Fruit fly (Drosophila melanogaster) whole organism, embryonic: ENCODE measurements around the gene CG10194.

Experiments used
- Atf-2 ChIP-seq: fragments of 200-800 bp; sonication (Bioruptor generic); optimal IDR thresholded peaks from 2 replicates; lab custom pipeline; 2016; ENCODE audit warnings: missing biosample characterization, missing genetic modification characterization
- CG10209 ChIP-seq: fragments of 200-800 bp; sonication (Bioruptor generic); optimal IDR thresholded peaks from 3 replicates; lab custom pipeline; 2017; ENCODE audit warnings: missing biosample characterization, mild to moderate bottlenecking, missing genetic modification characterization, missing genetic modification reagents
- CG10431 ChIP-seq: fragments of 200-800 bp; sonication (Bioruptor generic); optimal IDR thresholded peaks from 3 replicates; lab custom pipeline; 2018; ENCODE audit warnings: missing biosample characterization, mild to moderate bottlenecking, missing genetic modification characterization
- CG10462 ChIP-seq: fragments of 200-800 bp; sonication (Bioruptor generic); optimal IDR thresholded peaks from 2 replicates; lab custom pipeline; 2016; ENCODE audit warnings: missing biosample characterization, missing genetic modification characterization
- CG11247 ChIP-seq: fragments of 200-800 bp; sonication (Bioruptor generic); IDR thresholded peaks from 2 replicates; pipeline ENCODE4 v1.3.6; 2022; ENCODE audit warnings: missing biosample characterization, missing genetic modification characterization
- CG13775 ChIP-seq: fragments of 200-800 bp; sonication (Bioruptor generic); optimal IDR thresholded peaks from 3 replicates; lab custom pipeline; 2017; ENCODE audit warnings: missing biosample characterization, mild to moderate bottlenecking, missing genetic modification characterization
- CG15269 ChIP-seq: fragments of 200-800 bp; sonication (Bioruptor generic); optimal IDR thresholded peaks from 2 replicates; lab custom pipeline; 2018; ENCODE audit warnings: missing biosample characterization, mild to moderate bottlenecking, missing genetic modification characterization, moderate library complexity
- CG1529 ChIP-seq: fragments of 200-800 bp; sonication (Bioruptor generic); optimal IDR thresholded peaks from 3 replicates; lab custom pipeline; 2018; ENCODE audit warnings: missing biosample characterization, missing genetic modification characterization
- CG17802 ChIP-seq: fragments of 200-800 bp; sonication (Bioruptor generic); optimal IDR thresholded peaks from 2 replicates; lab custom pipeline; 2018; ENCODE audit warnings: missing biosample characterization, mild to moderate bottlenecking, missing genetic modification characterization, moderate library complexity
- CG17829 ChIP-seq: fragments of 200-800 bp; optimal IDR thresholded peaks from 2 replicates; lab custom pipeline; 2019; ENCODE audit warnings: missing biosample characterization, mild to moderate bottlenecking, missing genetic modification characterization, moderate library complexity
- CG2129 ChIP-seq: fragments of 200-800 bp; sonication (Bioruptor generic); IDR thresholded peaks from 2 replicates; pipeline ENCODE4 v1.3.6; 2022; ENCODE audit warnings: missing biosample characterization, missing genetic modification characterization; ENCODE audit not compliant: partially characterized antibody
- CG2202 ChIP-seq: fragments of 200-800 bp; sonication (Bioruptor generic); optimal IDR thresholded peaks from 2 replicates; lab custom pipeline; 2018; ENCODE audit warnings: missing biosample characterization, mild to moderate bottlenecking, missing genetic modification characterization
- CG31441 ChIP-seq: fragments of 200-800 bp; sonication (Bioruptor generic); IDR thresholded peaks from 2 replicates; pipeline ENCODE4 v1.3.6; 2022; ENCODE audit warnings: missing biosample characterization, missing genetic modification characterization
- CG6254 ChIP-seq: fragments of 200-800 bp; sonication (Bioruptor generic); optimal IDR thresholded peaks from 3 replicates; lab custom pipeline; 2017; ENCODE audit warnings: mild to moderate bottlenecking, missing biosample characterization, missing genetic modification reagents, missing genetic modification characterization
- CG6765 ChIP-seq: fragments of 200-800 bp; sonication (Bioruptor generic); optimal IDR thresholded peaks from 3 replicates; lab custom pipeline; 2017; ENCODE audit warnings: missing biosample characterization, mild to moderate bottlenecking, missing genetic modification characterization
- CG7786 ChIP-seq: fragments of 200-800 bp; sonication (Bioruptor generic); optimal IDR thresholded peaks from 2 replicates; lab custom pipeline; 2016; ENCODE audit warnings: missing biosample characterization, missing genetic modification characterization
- CG8924 ChIP-seq: fragments of 200-800 bp; optimal IDR thresholded peaks from 3 replicates; lab custom pipeline; 2019; ENCODE audit warnings: missing biosample characterization, mild to moderate bottlenecking, missing genetic modification characterization, moderate library complexity
- CG8944 ChIP-seq: fragments of 200-800 bp; sonication (Bioruptor generic); optimal IDR thresholded peaks from 3 replicates; lab custom pipeline; 2016; ENCODE audit warnings: missing biosample characterization, missing genetic modification characterization
- CG9437 ChIP-seq: fragments of 200-800 bp; sonication (Bioruptor generic); optimal IDR thresholded peaks from 2 replicates; lab custom pipeline; 2018; ENCODE audit warnings: missing biosample characterization, mild to moderate bottlenecking, missing genetic modification characterization
- CG9609 ChIP-seq: fragments of 200-800 bp; sonication (Bioruptor generic); optimal IDR thresholded peaks from 3 replicates; lab custom pipeline; 2016; ENCODE audit warnings: missing biosample characterization, missing genetic modification characterization
- Camta ChIP-seq: fragments of 200-800 bp; sonication (Bioruptor generic); optimal IDR thresholded peaks from 2 replicates; lab custom pipeline; 2016; ENCODE audit warnings: missing biosample characterization, missing genetic modification characterization
- D19A ChIP-seq: fragments of 200-800 bp; optimal IDR thresholded peaks from 3 replicates; lab custom pipeline; 2019; ENCODE audit warnings: missing biosample characterization, mild to moderate bottlenecking, missing genetic modification characterization, moderate library complexity
- Dip3 ChIP-seq: fragments of 200-800 bp; sonication (Bioruptor generic); optimal IDR thresholded peaks from 3 replicates; lab custom pipeline; 2016; ENCODE audit warnings: missing biosample characterization, missing genetic modification characterization
- HHEX ChIP-seq: fragments of 200-800 bp; sonication (Bioruptor generic); optimal IDR thresholded peaks from 3 replicates; lab custom pipeline; 2017; ENCODE audit warnings: missing biosample characterization, mild to moderate bottlenecking, missing genetic modification characterization, missing genetic modification reagents
- Hr39 ChIP-seq: fragments of >200 bp; optimal IDR thresholded peaks from 2 replicates; lab custom pipeline; 2017
- Nf-YB ChIP-seq: fragments of 200-800 bp; sonication (Bioruptor generic); optimal IDR thresholded peaks from 3 replicates; lab custom pipeline; 2019; ENCODE audit warnings: missing biosample characterization, mild to moderate bottlenecking, missing genetic modification characterization, moderate library complexity
- Oli ChIP-seq: fragments of 200-800 bp; sonication (Bioruptor generic); optimal IDR thresholded peaks from 2 replicates; lab custom pipeline; 2018; ENCODE audit warnings: missing biosample characterization, mild to moderate bottlenecking, missing genetic modification characterization, moderate library complexity
- Sry-β ChIP-seq: fragments of 200-800 bp; sonication (Bioruptor generic); optimal IDR thresholded peaks from 2 replicates; lab custom pipeline; 2018; ENCODE audit warnings: missing biosample characterization, mild to moderate bottlenecking, missing genetic modification characterization, moderate library complexity
- Trl ChIP-seq, 3 experiments: fragments of >200 bp in 2 of 3; fragments of 200-800 bp in 1 of 3; sonication (Bioruptor generic) in 1 of 3; optimal IDR thresholded peaks; 2 replicates in 1 of 3; 3 replicates in 2 of 3; lab custom pipeline; 2016 to 2017; ENCODE audit warnings: missing biosample characterization in 1 of 3, missing genetic modification characterization in 1 of 3
- ara ChIP-seq: fragments of 200-800 bp; sonication (Bioruptor generic); IDR thresholded peaks from 2 replicates; pipeline ENCODE4 v1.3.6; 2022; ENCODE audit warnings: missing biosample characterization, missing genetic modification characterization
- az2 ChIP-seq: fragments of 200-800 bp; sonication (Bioruptor generic); optimal IDR thresholded peaks from 3 replicates; lab custom pipeline; 2016; ENCODE audit warnings: missing biosample characterization, missing genetic modification characterization
- bcd ChIP-seq: fragments of 200-800 bp; sonication (Bioruptor generic); optimal IDR thresholded peaks from 2 replicates; lab custom pipeline; 2017; ENCODE audit warnings: missing biosample characterization, mild to moderate bottlenecking, missing genetic modification characterization
- gem ChIP-seq: fragments of 200-800 bp; sonication (Bioruptor generic); optimal IDR thresholded peaks from 2 replicates; lab custom pipeline; 2019; ENCODE audit warnings: missing biosample characterization, mild to moderate bottlenecking, missing genetic modification characterization, moderate library complexity
- grau ChIP-seq: fragments of 200-800 bp; optimal IDR thresholded peaks from 3 replicates; lab custom pipeline; 2019; ENCODE audit warnings: missing biosample characterization, mild to moderate bottlenecking, missing genetic modification characterization, moderate library complexity
- jigr1 ChIP-seq: fragments of 200-800 bp; sonication (Bioruptor generic); IDR thresholded peaks from 3 replicates; pipeline ENCODE4 v1.3.6; 2022; ENCODE audit warnings: missing biosample characterization, missing genetic modification characterization
- jumu ChIP-seq: fragments of 200-800 bp; sonication (Bioruptor generic); optimal IDR thresholded peaks from 3 replicates; lab custom pipeline; 2016; ENCODE audit warnings: missing biosample characterization, missing genetic modification characterization
- kni ChIP-seq: fragments of 200-800 bp; sonication (Bioruptor generic); optimal IDR thresholded peaks from 3 replicates; lab custom pipeline; 2017; ENCODE audit warnings: mild to moderate bottlenecking, missing biosample characterization, missing genetic modification reagents, missing genetic modification characterization
- lilli ChIP-seq: fragments of 200-800 bp; sonication (Bioruptor generic); optimal IDR thresholded peaks from 3 replicates; lab custom pipeline; 2016; ENCODE audit warnings: missing biosample characterization, missing genetic modification characterization
- mam ChIP-seq: fragments of 200-800 bp; sonication (Bioruptor generic); optimal IDR thresholded peaks from 3 replicates; lab custom pipeline; 2016; ENCODE audit warnings: missing biosample characterization, missing genetic modification characterization
- nerfin-1 ChIP-seq: fragments of 200-800 bp; sonication (Bioruptor generic); optimal IDR thresholded peaks from 3 replicates; lab custom pipeline; 2019; ENCODE audit warnings: missing biosample characterization, mild to moderate bottlenecking, missing genetic modification characterization, moderate library complexity
- nmo ChIP-seq: fragments of 200-800 bp; sonication (Bioruptor generic); optimal IDR thresholded peaks from 2 replicates; lab custom pipeline; 2018; ENCODE audit warnings: missing biosample characterization, mild to moderate bottlenecking, missing genetic modification characterization, moderate library complexity
- peb ChIP-seq: fragments of 200-800 bp; sonication (Bioruptor generic); IDR thresholded peaks from 2 replicates; pipeline ENCODE4 v1.3.6; 2022; ENCODE audit warnings: missing biosample characterization, missing genetic modification characterization
- psq ChIP-seq: fragments of 200-800 bp; sonication (Bioruptor generic); optimal IDR thresholded peaks from 2 replicates; lab custom pipeline; 2017; ENCODE audit warnings: missing biosample characterization, missing genetic modification characterization
- row ChIP-seq: fragments of 200-800 bp; sonication (Bioruptor generic); IDR thresholded peaks from 3 replicates; pipeline ENCODE4 v1.3.6; 2022; ENCODE audit warnings: missing biosample characterization, missing genetic modification characterization
- sisA ChIP-seq: fragments of 200-800 bp; sonication (Bioruptor generic); IDR thresholded peaks from 2 replicates; pipeline ENCODE4 v1.3.6; 2022; ENCODE audit warnings: missing biosample characterization, missing genetic modification characterization
- sqz ChIP-seq: fragments of 200-800 bp; sonication (Bioruptor generic); optimal IDR thresholded peaks from 3 replicates; lab custom pipeline; 2018; ENCODE audit warnings: missing biosample characterization, mild to moderate bottlenecking, missing genetic modification characterization
- sug ChIP-seq: fragments of 200-800 bp; optimal IDR thresholded peaks from 2 replicates; lab custom pipeline; 2019; ENCODE audit warnings: missing biosample characterization, mild to moderate bottlenecking, missing genetic modification characterization, moderate library complexity
- tap ChIP-seq: fragments of 200-800 bp; optimal IDR thresholded peaks from 3 replicates; lab custom pipeline; 2019; ENCODE audit warnings: missing biosample characterization, mild to moderate bottlenecking, missing genetic modification characterization, moderate library complexity
- twi ChIP-seq: fragments of 200-800 bp; optimal IDR thresholded peaks from 2 replicates; lab custom pipeline; 2019; ENCODE audit warnings: missing biosample characterization, mild to moderate bottlenecking, missing genetic modification characterization, moderate library complexity

The CG10194 gene

DNA sequence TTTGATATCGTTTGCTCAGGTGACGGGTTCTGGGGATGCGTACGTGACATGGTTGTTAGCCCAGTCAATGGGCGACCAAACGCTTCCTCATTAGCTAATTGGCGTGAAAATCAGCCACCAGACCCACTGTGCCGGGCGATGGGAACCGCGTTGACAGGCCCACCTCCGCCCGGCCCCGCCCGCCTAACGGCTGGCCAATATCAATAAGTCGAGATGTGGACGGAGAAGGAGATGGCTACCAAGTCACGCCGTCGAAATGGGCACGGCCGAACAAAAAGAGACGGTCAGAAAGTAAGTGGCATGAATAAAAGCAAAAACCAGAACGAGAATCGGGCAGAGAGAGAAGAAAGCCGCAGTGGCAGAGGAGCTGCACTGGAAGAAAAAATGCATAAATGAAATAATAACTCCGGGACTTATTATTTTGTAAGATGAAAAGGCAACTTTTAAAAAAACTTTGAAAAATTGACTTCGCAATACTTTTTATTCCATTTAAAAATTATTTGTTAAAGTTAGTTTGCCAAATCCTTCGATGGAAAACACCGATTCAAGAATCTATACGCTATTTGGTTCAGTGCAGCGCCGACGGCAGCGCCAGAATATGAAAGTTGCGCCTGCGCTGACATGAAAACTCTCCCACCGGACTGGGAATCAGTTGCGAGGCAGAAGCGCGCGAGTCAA is 48.0 kb upstream of the CG10194 start, which contains the start of gene CG13082 (continued):
- TF ChIP-seq Nf-YB (peak; percentile 24), jumu (GFP tag; lab: Kevin White, UChicago) (peak; percentile 2), twi (tag; lab: Kevin White, UChicago) (peak; percentile 39), CG10209 (GFP tag; lab: Kevin White, UChicago) (peak; percentile 48), CG7786 (GFP tag; lab: Kevin White, UChicago) (no peak), az2 (GFP tag; lab: Kevin White, UChicago) (peak; percentile 53), CG2202 (peak; percentile 58), sug (tag; lab: Kevin White, UChicago) (no peak), sisA (GFP tag; lab: Robert Waterston, UW) (peak; percentile 42; the same call in 1 of the 2 replicates), tap (tag; lab: Kevin White, UChicago) (peak; percentile 20), D19A (peak; percentile 62), kni (GFP tag; lab: Kevin White, UChicago) (peak; percentile 73), Atf-2 (GFP tag; lab: Kevin White, UChicago) (peak; percentile 41), CG11247 (GFP tag; lab: Robert Waterston, UW) (no peak), jigr1 (no peak), CG13775 (peak; percentile 54), mam (GFP tag; lab: Kevin White, UChicago) (no peak), CG15269 (tag; lab: Kevin White, UChicago) (no peak), psq (GFP tag; lab: Kevin White, UChicago) (no peak), Trl (optimal IDR thresholded peaks at IDR 0.05; lab: Kevin White, UChicago) (no peak), Trl (GFP tag; optimal IDR thresholded peaks at IDR 0.05; lab: Kevin White, UChicago) (no peak), nmo (GFP tag; lab: Kevin White, UChicago) (peak; percentile 78), grau (tag; lab: Kevin White, UChicago) (peak; percentile 57), CG31441 (GFP tag; lab: Robert Waterston, UW) (peak; percentile 63), Camta (GFP tag; lab: Kevin White, UChicago) (peak; percentile 50), Hr39 (lab: Kevin White, UChicago) (peak; percentile 6), CG8924 (tag; lab: Kevin White, UChicago) (peak; percentile 62), CG17829 (peak; percentile 78), CG10462 (GFP tag; lab: Kevin White, UChicago) (peak; percentile 14), CG8944 (GFP tag; lab: Kevin White, UChicago) (peak; percentile 27), nerfin-1 (tag; lab: Kevin White, UChicago) (peak; percentile 48), CG9609 (GFP tag; lab: Kevin White, UChicago) (peak; percentile 9), CG9437 (GFP tag; lab: Kevin White, UChicago) (peak; percentile 16), CG1529 (peak; percentile 49), sqz (GFP tag; lab: Kevin White, UChicago) (peak; percentile 18), Dip3 (GFP tag; lab: Kevin White, UChicago) (peak; percentile 27), CG6765 (GFP tag; lab: Kevin White, UChicago) (no peak), HHEX (GFP tag; lab: Kevin White, UChicago) (no peak), CG6254 (GFP tag; lab: Kevin White, UChicago) (peak; percentile 76), peb (GFP tag; lab: Robert Waterston, UW) (0 out of 2 replicates have a peak, but pooled peaks have one; percentile 38), ara (peak; percentile 51; the same call in 1 of the 2 replicates), lilli (peak; percentile 29), CG17802 (tag; lab: Kevin White, UChicago) (peak; percentile 30), row (GFP tag; lab: Robert Waterston, UW) (peak; percentile 61), Oli (peak; percentile 50), Sry-β (GFP tag; lab: Kevin White, UChicago) (peak; percentile 1), CG10431 (GFP tag; lab: Kevin White, UChicago) (peak; percentile 70), gem (tag; lab: Kevin White, UChicago) (peak; percentile 76), CG2129 (GFP tag; lab: Robert Waterston, UW) (no peak), bcd (GFP tag; lab: Kevin White, UChicago) (peak; percentile 39)
